Fruit fly (Drosophila melanogaster): ENCODE results near the gene CG6749.

The CG6749 gene

DNA sequence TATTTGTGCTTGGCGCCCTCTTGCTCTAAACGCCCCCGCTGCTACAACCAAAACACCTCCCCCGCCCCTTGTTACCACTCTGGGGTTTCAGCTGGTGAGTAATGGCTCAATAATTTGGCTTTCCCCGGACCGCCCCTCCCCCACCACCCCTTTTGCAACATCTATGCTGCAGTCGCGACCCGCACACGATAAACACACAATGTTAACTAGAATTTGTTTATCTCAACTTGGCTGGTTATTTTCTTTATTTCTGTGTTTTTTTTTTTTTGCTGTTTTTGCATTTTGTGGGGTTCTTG lies 32.1 kb upstream of the CG6749 start:
- TF ChIP-seq CG11762 (GFP tag; optimal IDR thresholded peaks at IDR 0.05; ENCODE audit: insufficient read depth) (no peak), CG34406 (GFP tag; optimal IDR thresholded peaks at IDR 0.05) (no peak), CG8632 (GFP tag; optimal IDR thresholded peaks at IDR 0.05) (no peak), fd59A (GFP tag; optimal IDR thresholded peaks at IDR 0.05) (no peak), CG15336 (GFP tag; IDR thresholded peaks at IDR 0.05) (no peak), Met (GFP tag; optimal IDR thresholded peaks at IDR 0.05) (no peak), CG8119 (GFP tag; IDR thresholded peaks at IDR 0.05) (no peak), CG3919 (GFP tag; optimal IDR thresholded peaks at IDR 0.05) (no peak), Ets96B (tag; optimal IDR thresholded peaks at IDR 0.05) (no peak), Hr38 (GFP tag; optimal IDR thresholded peaks at IDR 0.05) (no peak), ss (GFP tag; optimal IDR thresholded peaks at IDR 0.05) (no peak), CG8319 (GFP tag; optimal IDR thresholded peaks at IDR 0.05) (no peak), Sox15 (GFP tag; optimal IDR thresholded peaks at IDR 0.05) (no peak), dsx (GFP tag; optimal IDR thresholded peaks at IDR 0.05; ENCODE audit: poor library complexity, severe bottlenecking) (no peak), topi (GFP tag; optimal IDR thresholded peaks at IDR 0.05) (no peak)

DNA sequence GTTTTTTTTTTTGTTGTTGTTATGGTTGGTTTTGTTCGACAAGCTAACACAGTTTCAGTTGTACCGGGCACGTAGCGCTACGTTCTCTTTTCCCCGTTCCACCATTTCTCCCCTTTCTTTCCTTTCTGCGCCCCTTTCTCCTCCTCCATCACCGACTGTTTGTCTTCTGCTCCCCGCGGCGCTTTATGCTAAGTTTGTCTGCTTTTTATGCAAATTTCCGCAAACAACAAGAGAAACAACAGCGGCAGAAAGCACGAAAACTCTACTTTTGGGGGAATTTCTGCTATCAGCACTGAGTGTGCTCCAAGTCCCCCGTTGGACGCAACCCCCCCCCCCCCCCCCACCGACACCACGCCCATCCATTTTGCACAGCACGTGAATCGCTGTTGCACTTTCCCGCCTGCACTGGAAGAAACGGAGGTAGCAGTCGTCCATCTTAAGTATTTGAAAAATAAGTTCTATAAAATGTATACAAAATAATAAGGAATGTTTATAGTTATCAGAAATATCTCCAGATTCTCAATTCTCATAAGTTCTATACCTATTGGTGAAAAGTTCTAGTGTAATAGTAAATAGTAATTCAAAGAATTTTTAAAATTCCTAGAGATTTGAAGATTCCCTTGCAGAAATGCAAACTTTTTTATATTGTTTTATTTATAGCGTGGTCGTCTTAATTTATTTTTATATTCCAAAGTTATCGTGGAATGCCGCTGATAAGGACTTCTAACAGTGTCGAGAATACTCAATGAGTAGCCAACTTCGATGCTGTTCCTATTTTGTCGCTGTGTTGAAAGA lies 31.5 kb upstream of the CG6749 start:
- TF ChIP-seq CG34406 (GFP tag; optimal IDR thresholded peaks at IDR 0.05): peak; percentile 16
- peak; percentile 30 for TF ChIP-seq esn (GFP tag; optimal IDR thresholded peaks at IDR 0.05)
- TF ChIP-seq eg (GFP tag; IDR thresholded peaks at IDR 0.05): peak; percentile 54; the same call in 2 of the 3 replicates
- TF ChIP-seq Sox15 (GFP tag; optimal IDR thresholded peaks at IDR 0.05): no peak
- TF ChIP-seq OdsH (GFP tag; optimal IDR thresholded peaks at IDR 0.05): peak; percentile 29
- TF ChIP-seq dac (GFP tag; optimal IDR thresholded peaks at IDR 0.05): peak; percentile 16
- TF ChIP-seq CG16779 (tag; optimal IDR thresholded peaks at IDR 0.05): no peak
- peak; percentile 24 for TF ChIP-seq CG31627 (GFP tag; optimal IDR thresholded peaks at IDR 0.05)
- TF ChIP-seq CG11902 (GFP tag; optimal IDR thresholded peaks at IDR 0.05): no peak
- peak in 1 of 2 experiments; percentile 28 for TF ChIP-seq salr (GFP tag; optimal IDR thresholded peaks at IDR 0.05)
- TF ChIP-seq Hr38 (GFP tag; optimal IDR thresholded peaks at IDR 0.05): no peak
- TF ChIP-seq CG4318 (GFP tag; optimal IDR thresholded peaks at IDR 0.05): peak; percentile 50
- no peak for TF ChIP-seq fkh (GFP tag; optimal IDR thresholded peaks at IDR 0.05)
- TF ChIP-seq CG10669 (GFP tag; optimal IDR thresholded peaks at IDR 0.05): peak; percentile 26
- no peak for TF ChIP-seq Hr39 (GFP tag; optimal IDR thresholded peaks at IDR 0.05)
- TF ChIP-seq lz (GFP tag; optimal IDR thresholded peaks at IDR 0.05): no peak
- no peak for TF ChIP-seq spab (GFP tag; optimal IDR thresholded peaks at IDR 0.05)
- TF ChIP-seq Sox102F (GFP tag; optimal IDR thresholded peaks at IDR 0.05): no peak
- TF ChIP-seq Lpt (GFP tag; optimal IDR thresholded peaks at IDR 0.05): peak; percentile 30
- peak; percentile 43 for TF ChIP-seq Gug (GFP tag; IDR thresholded peaks at IDR 0.05)
- peak; percentile 43 for TF ChIP-seq Blimp-1 (GFP tag; optimal IDR thresholded peaks at IDR 0.05)
- TF ChIP-seq CG1621 (tag; optimal IDR thresholded peaks at IDR 0.05): no peak
- no peak for TF ChIP-seq vri (GFP tag; optimal IDR thresholded peaks at IDR 0.05)
- peak; percentile 26 for TF ChIP-seq net (GFP tag; optimal IDR thresholded peaks at IDR 0.05)
- TF ChIP-seq topi (GFP tag; optimal IDR thresholded peaks at IDR 0.05): peak; percentile 44
- TF ChIP-seq svp (GFP tag): peak; percentile 65
- no peak for TF ChIP-seq CG9139 (GFP tag; optimal IDR thresholded peaks at IDR 0.05)
- TF ChIP-seq CG10631 (GFP tag; optimal IDR thresholded peaks at IDR 0.05): peak; percentile 39
- peak; percentile 34 for TF ChIP-seq Hr4 (GFP tag; optimal IDR thresholded peaks at IDR 0.05)
- no peak for TF ChIP-seq CG8319 (GFP tag; optimal IDR thresholded peaks at IDR 0.05)
- TF ChIP-seq fd59A (GFP tag; optimal IDR thresholded peaks at IDR 0.05): no peak
- TF ChIP-seq dsx (GFP tag; optimal IDR thresholded peaks at IDR 0.05; ENCODE audit: poor library complexity, severe bottlenecking): no peak
- no peak for TF ChIP-seq CG11294 (GFP tag; IDR thresholded peaks at IDR 0.05)
- TF ChIP-seq pdm3 (GFP tag; optimal IDR thresholded peaks at IDR 0.05): no peak
- peak; percentile 34 for TF ChIP-seq achi (GFP tag; optimal IDR thresholded peaks at IDR 0.05)
- TF ChIP-seq Sox14 (GFP tag; optimal IDR thresholded peaks at IDR 0.05): no peak
- TF ChIP-seq Ets96B (tag; optimal IDR thresholded peaks at IDR 0.05): peak; percentile 37
- no peak for TF ChIP-seq CG7368 (GFP tag; optimal IDR thresholded peaks at IDR 0.05)
- peak; percentile 45 for TF ChIP-seq Met (GFP tag; optimal IDR thresholded peaks at IDR 0.05)
- peak; percentile 7 for TF ChIP-seq cyc (GFP tag; optimal IDR thresholded peaks at IDR 0.05)
- peak; percentile 32 for TF ChIP-seq acj6 (GFP tag; optimal IDR thresholded peaks at IDR 0.05)
- TF ChIP-seq CG8119 (GFP tag; IDR thresholded peaks at IDR 0.05): peak; percentile 57
- no peak for TF ChIP-seq ss (GFP tag; optimal IDR thresholded peaks at IDR 0.05)
